Fruit fly (Drosophila melanogaster): ENCODE data around the gene RpS12.

DNA sequence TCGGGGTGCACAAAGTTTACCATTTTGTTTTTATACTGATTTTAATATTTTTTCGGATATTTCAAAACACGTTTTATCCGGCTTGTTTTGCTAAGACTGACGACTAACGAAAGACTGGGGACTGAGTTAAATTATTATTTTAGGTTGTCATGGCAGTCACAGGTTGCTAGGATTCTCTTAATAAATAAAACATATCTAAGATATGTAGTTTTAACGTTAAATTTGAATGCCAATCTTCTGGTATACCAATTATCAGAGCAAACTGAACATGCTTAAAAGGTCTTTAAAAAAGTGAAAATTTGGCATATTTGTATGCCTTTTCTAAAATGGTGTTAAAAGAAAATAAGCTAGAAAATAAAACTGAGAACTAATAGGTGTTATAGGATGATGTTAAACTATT, 3.2 kb downstream of the RpS12 start, which contains the start of gene Zmynd10:
- no peak for TF ChIP-seq CG8159 (tag; optimal IDR thresholded peaks at IDR 0.05)
- TF ChIP-seq CG10348 (GFP tag; IDR thresholded peaks at IDR 0.05) = no peak
- no peak for TF ChIP-seq CG34367 (tag; optimal IDR thresholded peaks at IDR 0.05)
- no peak for TF ChIP-seq Pif1B (GFP tag; optimal IDR thresholded peaks at IDR 0.05)
- no peak for TF ChIP-seq CG17806 (tag; optimal IDR thresholded peaks at IDR 0.05)
- no peak for TF ChIP-seq Pif1A (GFP tag; optimal IDR thresholded peaks at IDR 0.05)
- TF ChIP-seq EcR (GFP tag; optimal IDR thresholded peaks at IDR 0.05) = no peak
- TF ChIP-seq fd96Ca (GFP tag; IDR thresholded peaks at IDR 0.05) = no peak
- no peak for TF ChIP-seq CG14655 (GFP tag; optimal IDR thresholded peaks at IDR 0.05)
- TF ChIP-seq CG4496 (GFP tag; IDR thresholded peaks at IDR 0.05) = no peak
- no peak for TF ChIP-seq CG13204 (GFP tag; optimal IDR thresholded peaks at IDR 0.05)

Measured in whole organism, pupa.